Fruit fly (Drosophila melanogaster) whole organism, embryonic: ENCODE data around the gene RunxB.

Experiments used
- BEAF-32 ChIP-seq: fragments of 200-800 bp; sonication (Bioruptor generic); optimal IDR thresholded peaks from 3 replicates; lab custom pipeline; 2017; ENCODE audit warnings: missing biosample characterization, missing genetic modification characterization, mild to moderate bottlenecking, moderate library complexity, missing genetic modification reagents
- CG10209 ChIP-seq: fragments of 200-800 bp; sonication (Bioruptor generic); optimal IDR thresholded peaks from 3 replicates; lab custom pipeline; 2017; ENCODE audit warnings: missing biosample characterization, mild to moderate bottlenecking, missing genetic modification characterization, missing genetic modification reagents
- CG10321 ChIP-seq: fragments of 200-800 bp; sonication (Bioruptor generic); IDR thresholded peaks from 2 replicates; pipeline ENCODE4 v1.3.6; 2022; ENCODE audit warnings: missing biosample characterization, missing genetic modification characterization
- CG10979 ChIP-seq: fragments of 200-800 bp; sonication (Bioruptor generic); optimal IDR thresholded peaks from 2 replicates; lab custom pipeline; 2018; ENCODE audit warnings: missing biosample characterization, mild to moderate bottlenecking, missing genetic modification characterization, moderate library complexity
- CG11456 ChIP-seq: fragments of 200-800 bp; sonication (Bioruptor generic); IDR thresholded peaks from 3 replicates; pipeline ENCODE4 v1.3.6; 2022; ENCODE audit warnings: missing biosample characterization, missing genetic modification characterization
- CG1233 ChIP-seq: fragments of 200-800 bp; sonication (Bioruptor generic); optimal IDR thresholded peaks from 4 replicates; lab custom pipeline; 2018; ENCODE audit warnings: missing biosample characterization, mild to moderate bottlenecking, missing genetic modification characterization
- CG12659 ChIP-seq: fragments of 200-800 bp; sonication (Bioruptor generic); optimal IDR thresholded peaks from 3 replicates; lab custom pipeline; 2017; ENCODE audit warnings: mild to moderate bottlenecking, missing biosample characterization, missing genetic modification reagents, missing genetic modification characterization
- CG13624 ChIP-seq: fragments of 200-800 bp; sonication (Bioruptor generic); optimal IDR thresholded peaks from 2 replicates; lab custom pipeline; 2016; ENCODE audit warnings: missing biosample characterization, missing genetic modification characterization
- CG13775 ChIP-seq: fragments of 200-800 bp; sonication (Bioruptor generic); optimal IDR thresholded peaks from 3 replicates; lab custom pipeline; 2017; ENCODE audit warnings: missing biosample characterization, mild to moderate bottlenecking, missing genetic modification characterization
- CG14710 ChIP-seq: fragments of 200-800 bp; sonication (Bioruptor generic); optimal IDR thresholded peaks from 3 replicates; lab custom pipeline; 2019; ENCODE audit warnings: missing biosample characterization, mild to moderate bottlenecking, missing genetic modification characterization, moderate library complexity
- CG17361 ChIP-seq: fragments of 200-800 bp; sonication (Bioruptor generic); IDR thresholded peaks from 3 replicates; pipeline ENCODE4 v1.3.6; 2022; ENCODE audit warnings: missing biosample characterization, missing genetic modification characterization
- CG18599 ChIP-seq: fragments of 200-800 bp; sonication (Bioruptor generic); optimal IDR thresholded peaks from 3 replicates; lab custom pipeline; 2017; ENCODE audit warnings: missing biosample characterization, missing genetic modification characterization, mild to moderate bottlenecking, moderate library complexity, missing genetic modification reagents
- CG3995 ChIP-seq: fragments of 200-800 bp; sonication (Bioruptor generic); optimal IDR thresholded peaks from 3 replicates; lab custom pipeline; 2016; ENCODE audit warnings: missing biosample characterization, missing genetic modification characterization
- CG4360 ChIP-seq: fragments of 200-800 bp; sonication (Bioruptor generic); IDR thresholded peaks from 2 replicates; pipeline ENCODE4 v1.3.6; 2022; ENCODE audit warnings: missing biosample characterization, missing genetic modification characterization
- CG43689 ChIP-seq: fragments of 200-800 bp; sonication (Bioruptor generic); IDR thresholded peaks from 2 replicates; pipeline ENCODE4 v1.3.6; 2022; ENCODE audit warnings: missing biosample characterization, missing genetic modification characterization
- CG4707 ChIP-seq: fragments of 200-800 bp; sonication (Bioruptor generic); optimal IDR thresholded peaks from 2 replicates; lab custom pipeline; 2018; ENCODE audit warnings: missing biosample characterization, mild to moderate bottlenecking, missing genetic modification characterization, moderate library complexity
- CG6765 ChIP-seq: fragments of 200-800 bp; sonication (Bioruptor generic); optimal IDR thresholded peaks from 3 replicates; lab custom pipeline; 2017; ENCODE audit warnings: missing biosample characterization, mild to moderate bottlenecking, missing genetic modification characterization
- CG6854 ChIP-seq: fragments of 200-800 bp; sonication (Bioruptor generic); optimal IDR thresholded peaks from 3 replicates; lab custom pipeline; 2017; ENCODE audit warnings: missing biosample characterization, mild to moderate bottlenecking, missing genetic modification characterization
- CG7372 ChIP-seq: fragments of 200-800 bp; sonication (Bioruptor generic); IDR thresholded peaks from 2 replicates; pipeline ENCODE4 v1.3.6; 2022; ENCODE audit warnings: missing biosample characterization, missing genetic modification characterization
- CG7839 ChIP-seq: fragments of 200-800 bp; sonication (Bioruptor generic); optimal IDR thresholded peaks from 3 replicates; lab custom pipeline; 2018; ENCODE audit warnings: missing biosample characterization, mild to moderate bottlenecking, missing genetic modification characterization, moderate library complexity
- CG7928 ChIP-seq: fragments of 200-800 bp; sonication (Bioruptor generic); optimal IDR thresholded peaks from 2 replicates; lab custom pipeline; 2017; ENCODE audit warnings: missing biosample characterization, mild to moderate bottlenecking, missing genetic modification characterization
- CG9932 ChIP-seq: fragments of 200-800 bp; sonication (Bioruptor generic); IDR thresholded peaks from 2 replicates; pipeline ENCODE4 v1.3.6; 2022; ENCODE audit warnings: missing biosample characterization, missing genetic modification characterization
- D ChIP-seq, 2 experiments: fragments of 200-800 bp in 1 of 2; fragments of >200 bp in 1 of 2; sonication (Bioruptor generic) in 1 of 2; optimal IDR thresholded peaks; 2 replicates in 1 of 2; 3 replicates in 1 of 2; lab custom pipeline; 2017; ENCODE audit warnings: mild to moderate bottlenecking in 1 of 2, missing biosample characterization in 1 of 2, missing genetic modification characterization in 1 of 2, missing genetic modification reagents in 1 of 2
- Drgx ChIP-seq: fragments of 200-800 bp; sonication (Bioruptor generic); IDR thresholded peaks from 2 replicates; pipeline ENCODE4 v1.3.6; 2022; ENCODE audit warnings: missing biosample characterization, missing genetic modification characterization
- E2f2 ChIP-seq: fragments of 200-800 bp; sonication (Bioruptor generic); IDR thresholded peaks from 2 replicates; pipeline ENCODE4 v1.3.6; 2022; ENCODE audit warnings: missing biosample characterization, missing genetic modification characterization
- Ets65A ChIP-seq: fragments of 200-800 bp; sonication (Bioruptor generic); peaks from one replicate; lab custom pipeline; 2016; ENCODE audit warnings: missing biosample characterization, missing genetic modification characterization
- Fer2 ChIP-seq: fragments of 200-800 bp; sonication (Bioruptor generic); optimal IDR thresholded peaks from 2 replicates; lab custom pipeline; 2018; ENCODE audit warnings: missing biosample characterization, mild to moderate bottlenecking, missing genetic modification characterization, moderate library complexity
- GATAe ChIP-seq: fragments of 200-800 bp; sonication (Bioruptor generic); conservative IDR thresholded peaks from 2 replicates; pipeline ENCODE4 v1.3.6; 2022; ENCODE audit warnings: missing biosample characterization, missing genetic modification characterization
- H2.0 ChIP-seq: fragments of 200-800 bp; sonication (Bioruptor generic); IDR thresholded peaks from 2 replicates; pipeline ENCODE4 v1.3.6; 2022; ENCODE audit warnings: missing biosample characterization, missing genetic modification characterization
- Hsf ChIP-seq: fragments of 200-800 bp; sonication (Bioruptor generic); optimal IDR thresholded peaks from 3 replicates; lab custom pipeline; 2016; ENCODE audit warnings: missing biosample characterization, missing genetic modification characterization
- Lhr ChIP-seq: fragments of 200-800 bp; sonication (Bioruptor generic); optimal IDR thresholded peaks from 3 replicates; lab custom pipeline; 2017; ENCODE audit warnings: mild to moderate bottlenecking, missing biosample characterization, missing genetic modification reagents, missing genetic modification characterization
- Lpt ChIP-seq: fragments of >200 bp; optimal IDR thresholded peaks from 2 replicates; lab custom pipeline; 2018; ENCODE audit warnings: missing biosample characterization, missing genetic modification characterization
- Med ChIP-seq: fragments of 200-800 bp; sonication (Bioruptor generic); peaks from one replicate; lab custom pipeline; 2016; ENCODE audit warnings: missing biosample characterization, missing genetic modification characterization, mild to moderate bottlenecking, inconsistent platforms, moderate library complexity
- Nf-YA ChIP-seq: fragments of 200-800 bp; sonication (Bioruptor generic); IDR thresholded peaks from 2 replicates; pipeline ENCODE4 v1.3.6; 2022; ENCODE audit warnings: missing biosample characterization, missing genetic modification characterization
- Poxn ChIP-seq: fragments of 200-800 bp; sonication (Bioruptor generic); IDR thresholded peaks from 2 replicates; pipeline ENCODE4 v1.3.6; 2022; ENCODE audit warnings: missing biosample characterization, missing genetic modification characterization
- btn ChIP-seq: fragments of 200-800 bp; sonication (Bioruptor generic); optimal IDR thresholded peaks from 2 replicates; lab custom pipeline; 2016; ENCODE audit warnings: missing biosample characterization, missing genetic modification characterization
- ci ChIP-seq: fragments of 200-800 bp; sonication (Bioruptor generic); IDR thresholded peaks from 3 replicates; pipeline ENCODE4 v1.3.6; 2022; ENCODE audit warnings: missing biosample characterization, missing genetic modification characterization
- croc ChIP-seq: fragments of 200-800 bp; sonication (Bioruptor generic); conservative IDR thresholded peaks from 3 replicates; pipeline ENCODE4 v1.3.6; 2022; ENCODE audit warnings: missing biosample characterization, missing genetic modification characterization
- emc ChIP-seq: fragments of 200-800 bp; sonication (Bioruptor generic); optimal IDR thresholded peaks from 2 replicates; lab custom pipeline; 2016; ENCODE audit warnings: missing biosample characterization, missing genetic modification characterization
- h ChIP-seq: fragments of >200 bp; optimal IDR thresholded peaks from 2 replicates; lab custom pipeline; 2017
- hkb ChIP-seq, 2 experiments: fragments of 200-800 bp in 1 of 2; fragments of >200 bp in 1 of 2; sonication (Bioruptor generic) in 1 of 2; IDR thresholded peaks in 1 of 2; optimal IDR thresholded peaks in 1 of 2; 2 replicates each; pipeline versions ENCODE4 v1.3.6 to Lab custom; 2017 to 2022; ENCODE audit warnings: missing biosample characterization in 1 of 2, missing genetic modification characterization in 1 of 2
- kay ChIP-seq: fragments of 200-800 bp; sonication (Bioruptor generic); optimal IDR thresholded peaks from 2 replicates; lab custom pipeline; 2016; ENCODE audit warnings: missing biosample characterization, missing genetic modification characterization
- kni ChIP-seq: fragments of 200-800 bp; sonication (Bioruptor generic); optimal IDR thresholded peaks from 3 replicates; lab custom pipeline; 2017; ENCODE audit warnings: mild to moderate bottlenecking, missing biosample characterization, missing genetic modification reagents, missing genetic modification characterization
- odd ChIP-seq: fragments of 200-800 bp; sonication (Bioruptor generic); optimal IDR thresholded peaks from 2 replicates; lab custom pipeline; 2017; ENCODE audit warnings: missing biosample characterization, mild to moderate bottlenecking, missing genetic modification characterization
- prd ChIP-seq, 3 experiments: fragments of >200 bp in 2 of 3; fragments of 200-800 bp in 1 of 3; sonication (Bioruptor generic) in 1 of 3; optimal IDR thresholded peaks in 2 of 3; IDR thresholded peaks in 1 of 3; 2 replicates in 2 of 3; 3 replicates in 1 of 3; pipeline versions ENCODE4 v1.3.6 to Lab custom; 2017 to 2022; ENCODE audit warnings: missing biosample characterization in 1 of 3, missing genetic modification characterization in 1 of 3
- repo ChIP-seq: fragments of 200-800 bp; sonication (Bioruptor generic); optimal IDR thresholded peaks from 2 replicates; lab custom pipeline; 2016; ENCODE audit warnings: missing biosample characterization, missing genetic modification characterization
- sim ChIP-seq: fragments of 200-800 bp; sonication (Bioruptor generic); IDR thresholded peaks from 2 replicates; pipeline ENCODE4 v1.3.6; 2022; ENCODE audit warnings: missing biosample characterization, missing genetic modification characterization
- sna ChIP-seq: fragments of 200-800 bp; sonication (Bioruptor generic); IDR thresholded peaks from 2 replicates; pipeline ENCODE4 v1.3.6; 2022; ENCODE audit warnings: missing biosample characterization, missing genetic modification characterization; ENCODE audit not compliant: partially characterized antibody
- stc ChIP-seq: fragments of 200-800 bp; sonication (Bioruptor generic); IDR thresholded peaks from 2 replicates; pipeline ENCODE4 v1.3.6; 2022; ENCODE audit warnings: missing biosample characterization, missing genetic modification characterization
- tap ChIP-seq: fragments of 200-800 bp; optimal IDR thresholded peaks from 3 replicates; lab custom pipeline; 2019; ENCODE audit warnings: missing biosample characterization, mild to moderate bottlenecking, missing genetic modification characterization, moderate library complexity

RunxB gene

dm6 chrX:20507785-20508184 lies 30.5 kb upstream of the RunxB start (continued):
- TF ChIP-seq odd (GFP tag; lab: Kevin White, UChicago) (peak; percentile 23), GATAe (GFP tag; lab: Robert Waterston, UW) (no peak), CG18599 (peak; percentile 43), Drgx (GFP tag; lab: Robert Waterston, UW) (peak; percentile 61; the same call in 1 of the 2 replicates), CG7928 (GFP tag; lab: Kevin White, UChicago) (no peak), repo (no peak), CG14710 (tag; lab: Kevin White, UChicago) (peak; percentile 21), CG17361 (GFP tag; lab: Robert Waterston, UW) (peak; percentile 52; the same call in 1 of the 3 replicates), h (lab: Kevin White, UChicago) (no peak), sim (GFP tag; lab: Robert Waterston, UW) (no peak), CG10321 (no peak), CG1233 (GFP tag; lab: Kevin White, UChicago) (peak; percentile 6), H2.0 (GFP tag; lab: Robert Waterston, UW) (peak; percentile 47; the same call in 1 of the 2 replicates), E2f2 (GFP tag; lab: Robert Waterston, UW) (peak; percentile 34), CG3995 (no peak), D (optimal IDR thresholded peaks at IDR 0.05; lab: Kevin White, UChicago) (no peak), D (GFP tag; optimal IDR thresholded peaks at IDR 0.05; lab: Kevin White, UChicago) (no peak), CG43689 (no peak), stc (0 out of 2 replicates have a peak, but pooled peaks have one; percentile 33), CG12659 (GFP tag; lab: Kevin White, UChicago) (peak; percentile 29), CG13624 (GFP tag; lab: Kevin White, UChicago) (no peak), Med (peak; percentile 87), Hsf (GFP tag; lab: Kevin White, UChicago) (peak; percentile 29), CG6854 (GFP tag; lab: Kevin White, UChicago) (no peak), ci (0 out of 3 replicates have a peak, but pooled peaks have one; percentile 48), kni (GFP tag; lab: Kevin White, UChicago) (no peak), Poxn (GFP tag; lab: Robert Waterston, UW) (no peak), CG10979 (peak; percentile 49), croc (GFP tag; lab: Robert Waterston, UW) (peak; percentile 17; the same call in 1 of the 3 replicates), CG6765 (no peak), CG4360 (GFP tag; lab: Robert Waterston, UW) (no peak), Nf-YA (GFP tag; lab: Robert Waterston, UW) (no peak), Lpt (GFP tag; lab: Kevin White, UChicago) (no peak), CG10209 (GFP tag; lab: Kevin White, UChicago) (peak; percentile 40), Ets65A (GFP tag; lab: Kevin White, UChicago) (peak; percentile 29), BEAF-32 (GFP tag; lab: Kevin White, UChicago) (no peak), tap (no peak), CG7839 (tag; lab: Kevin White, UChicago) (peak; percentile 51), kay (GFP tag; lab: Kevin White, UChicago) (no peak), CG9932 (GFP tag; lab: Robert Waterston, UW) (peak; percentile 33; the same call in 1 of the 2 replicates), prd (optimal IDR thresholded peaks at IDR 0.05; lab: Kevin White, UChicago) (no peak), prd (GFP tag; IDR thresholded peaks at IDR 0.05; lab: Robert Waterston, UW) (peak; percentile 54; the same call in 1 of the 3 replicates), CG4707 (GFP tag; lab: Kevin White, UChicago) (no peak), Fer2 (tag; lab: Kevin White, UChicago) (no peak), hkb (optimal IDR thresholded peaks at IDR 0.05; lab: Kevin White, UChicago) (no peak), hkb (GFP tag; IDR thresholded peaks at IDR 0.05; lab: Robert Waterston, UW) (peak; percentile 45; the same call in 1 of the 2 replicates), btn (GFP tag; lab: Kevin White, UChicago) (no peak), sna (GFP tag; lab: Robert Waterston, UW) (no peak), Lhr (no peak), CG13775 (GFP tag; lab: Kevin White, UChicago) (peak; percentile 5), CG7372 (no peak), CG11456 (GFP tag; lab: Robert Waterston, UW) (0 out of 3 replicates have a peak, but pooled peaks have one; percentile 55), emc (no peak)
